Fruit fly (Drosophila melanogaster): ENCODE measurements around the gene Ndf.

Ndf gene

dm6 chr2L:9984078-9984772 lies 19.4 kb upstream of the Ndf start, which contains the start of gene bib (continued):
- peak; percentile 87 for TF ChIP-seq Med (GFP tag)
- no peak for TF ChIP-seq CG13287 (GFP tag; IDR thresholded peaks at IDR 0.05; ENCODE audit: partially characterized antibody)
- peak; percentile 73 for TF ChIP-seq tap (tag; optimal IDR thresholded peaks at IDR 0.05)
- TF ChIP-seq CG3407 (GFP tag; optimal IDR thresholded peaks at IDR 0.05): peak; percentile 77
- TF ChIP-seq Atf3 (GFP tag; optimal IDR thresholded peaks at IDR 0.05): no peak
- TF ChIP-seq CG17361 (GFP tag; IDR thresholded peaks at IDR 0.05): peak; percentile 95
- TF ChIP-seq tio (GFP tag; optimal IDR thresholded peaks at IDR 0.05): peak; percentile 87
- TF ChIP-seq ewg (GFP tag; optimal IDR thresholded peaks at IDR 0.05): peak; percentile 68
- peak; percentile 48 for TF ChIP-seq TFAM (GFP tag; optimal IDR thresholded peaks at IDR 0.05)
- peak; percentile 39; the same call in 1 of the 2 replicates for TF ChIP-seq CG4360 (GFP tag; IDR thresholded peaks at IDR 0.05)
- TF ChIP-seq Six4 (GFP tag; optimal IDR thresholded peaks at IDR 0.05): peak; percentile 81
- TF ChIP-seq odd (GFP tag; optimal IDR thresholded peaks at IDR 0.05): peak; percentile 79
- TF ChIP-seq CG7556 (GFP tag; optimal IDR thresholded peaks at IDR 0.05): peak; percentile 95

DNA sequence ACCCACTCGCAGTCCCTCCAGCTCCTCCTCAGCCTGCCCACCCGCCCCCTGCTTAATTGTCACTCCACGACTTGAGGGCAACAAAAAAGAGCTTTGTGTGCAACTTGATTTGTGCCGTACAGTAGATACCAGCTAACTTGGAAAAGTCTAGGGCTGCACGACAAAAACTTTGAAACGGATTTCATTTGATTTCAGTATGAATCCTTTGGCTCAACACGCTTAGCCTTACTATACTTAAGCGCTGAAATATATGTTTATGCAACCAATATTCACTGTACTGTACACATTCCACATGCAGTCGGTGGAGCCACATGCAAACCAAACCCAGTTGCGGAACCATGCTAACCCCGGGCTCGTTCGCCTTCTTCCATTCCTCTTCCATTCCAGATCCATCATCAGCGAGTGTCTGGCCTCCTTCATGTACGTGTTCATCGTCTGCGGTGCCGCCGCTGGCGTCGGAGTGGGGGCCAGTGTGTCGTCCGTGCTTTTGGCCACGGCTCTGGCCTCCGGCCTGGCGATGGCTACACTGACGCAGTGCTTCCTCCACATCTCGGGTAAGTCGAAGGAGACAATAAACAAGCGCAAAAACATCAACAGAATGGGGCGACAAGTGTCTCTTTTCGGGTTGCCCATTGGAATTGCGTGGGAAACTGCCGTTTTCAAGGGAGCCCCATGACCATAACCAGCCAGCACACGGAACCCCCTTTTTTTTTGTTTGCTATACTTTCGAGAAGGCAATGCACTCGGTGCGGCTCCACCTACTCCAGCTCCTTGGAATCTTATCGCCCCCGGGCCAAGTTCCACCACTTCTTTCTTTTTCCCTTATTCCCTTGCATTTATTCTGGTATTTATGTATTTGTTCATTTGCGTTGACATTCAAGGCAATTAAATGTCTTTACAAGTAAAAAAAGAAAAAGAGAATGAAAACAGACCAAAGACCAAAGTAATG lies 17.0 kb upstream of the Ndf start:
- TF ChIP-seq CG11504 (tag; optimal IDR thresholded peaks at IDR 0.05) (peak; percentile 79), CG11696 (GFP tag; IDR thresholded peaks at IDR 0.05) (no peak), Aef1 (GFP tag; IDR thresholded peaks at IDR 0.05) (peak; percentile 37; the same call in 1 of the 3 replicates), BtbVII (GFP tag; optimal IDR thresholded peaks at IDR 0.05) (no peak), pros (GFP tag; optimal IDR thresholded peaks at IDR 0.05) (peak; percentile 81), trem (tag; optimal IDR thresholded peaks at IDR 0.05) (peak; percentile 27), nmo (GFP tag; optimal IDR thresholded peaks at IDR 0.05) (peak; percentile 76), CG3407 (GFP tag; optimal IDR thresholded peaks at IDR 0.05) (peak; percentile 1), CG2199 (GFP tag; IDR thresholded peaks at IDR 0.05) (0 out of 3 replicates have a peak, but pooled peaks have one; percentile 27), vfl (GFP tag; optimal IDR thresholded peaks at IDR 0.05) (no peak), CG1024 (GFP tag; IDR thresholded peaks at IDR 0.05) (peak; percentile 70), cg (GFP tag; optimal IDR thresholded peaks at IDR 0.05) (no peak), PHDP (tag; optimal IDR thresholded peaks at IDR 0.05) (no peak), ssp (GFP tag; IDR thresholded peaks at IDR 0.05) (peak; percentile 52), ttk (GFP tag; IDR thresholded peaks at IDR 0.05) (peak; percentile 82), Trl (optimal IDR thresholded peaks at IDR 0.05) (no peak), Trl (GFP tag; optimal IDR thresholded peaks at IDR 0.05) (peak; percentile 11), otp (GFP tag; IDR thresholded peaks at IDR 0.05) (peak; percentile 70; the same call in 2 of the 3 replicates), ATbp (GFP tag; optimal IDR thresholded peaks at IDR 0.05) (peak; percentile 61), esg (GFP tag; conservative IDR thresholded peaks at IDR 0.05) (0 out of 2 replicates have a peak, but pooled peaks have one; percentile 12), hb (GFP tag; IDR thresholded peaks at IDR 0.05; ENCODE audit: partially characterized antibody) (no peak), CG1603 (tag; optimal IDR thresholded peaks at IDR 0.05) (peak; percentile 83), H2.0 (GFP tag; IDR thresholded peaks at IDR 0.05) (0 out of 2 replicates have a peak, but pooled peaks have one; percentile 48), CG18764 (GFP tag; optimal IDR thresholded peaks at IDR 0.05) (peak; percentile 22), dysf (GFP tag; IDR thresholded peaks at IDR 0.05) (peak; percentile 55; the same call in 2 of the 3 replicates), CG7372 (GFP tag; IDR thresholded peaks at IDR 0.05) (0 out of 2 replicates have a peak, but pooled peaks have one; percentile 38), CG10147 (GFP tag; optimal IDR thresholded peaks at IDR 0.05) (no peak), abd-A (tag; optimal IDR thresholded peaks at IDR 0.05) (no peak), CG10366 (GFP tag; IDR thresholded peaks at IDR 0.05) (peak; percentile 42; the same call in 1 of the 2 replicates), CG33557 (GFP tag; optimal IDR thresholded peaks at IDR 0.05) (no peak), CG4328 (GFP tag; optimal IDR thresholded peaks at IDR 0.05) (no peak), CG8388 (GFP tag; optimal IDR thresholded peaks at IDR 0.05) (peak; percentile 50), Doc2 (GFP tag; IDR thresholded peaks at IDR 0.05) (no peak), CG17328 (GFP tag; IDR thresholded peaks at IDR 0.05) (peak; percentile 73)
